Worm (Caenorhabditis elegans) whole organism, L4 larva: ENCODE data around the gene C29E4.17.

Experiments
- ZK546.5 ChIP-seq, 2 experiments: sonication (generic microtip); optimal IDR thresholded peaks; 2 replicates each; lab custom pipeline; 2017; ENCODE audit warnings: missing biosample characterization in 2 of 2, missing genetic modification characterization in 2 of 2
- aha-1 ChIP-seq: fragments of 150-350 bp; peaks from one replicate; lab custom pipeline; 2014; ENCODE audit warnings: missing biosample characterization, missing genetic modification characterization
- ama-1 ChIP-seq: fragments of 150-350 bp; optimal IDR thresholded peaks from 2 replicates; lab custom pipeline; 2014; ENCODE audit warnings: inconsistent platforms, mixed read lengths
- ceh-82 ChIP-seq: sonication (generic microtip); optimal IDR thresholded peaks from 2 replicates; lab custom pipeline; 2017; ENCODE audit warnings: missing biosample characterization, missing genetic modification characterization
- egl-43 ChIP-seq: fragments of 200-800 bp; sonication (Bioruptor generic); IDR thresholded peaks from 2 replicates; pipeline ENCODE4 v1.3.6; 2022; ENCODE audit warnings: missing genetic modification reagents, missing genetic modification characterization, missing compliant biosample characterization
- fkh-10 ChIP-seq: fragments of 150-350 bp; optimal IDR thresholded peaks from 2 replicates; lab custom pipeline; 2014; ENCODE audit warnings: missing biosample characterization, missing genetic modification reagents, missing genetic modification characterization
- jun-1 ChIP-seq: fragments of 150-350 bp; optimal IDR thresholded peaks from 2 replicates; lab custom pipeline; 2014; ENCODE audit warnings: missing biosample characterization, missing genetic modification reagents, missing genetic modification characterization
- lin-29 ChIP-seq: fragments of 200-800 bp; sonication (Bioruptor generic); IDR thresholded peaks from 2 replicates; pipeline ENCODE4 v1.3.6; 2022; ENCODE audit warnings: missing genetic modification reagents, missing genetic modification characterization, missing compliant biosample characterization
- nhr-11 ChIP-seq: fragments of 150-350 bp; optimal IDR thresholded peaks from 2 replicates; lab custom pipeline; 2014; ENCODE audit warnings: missing biosample characterization, missing genetic modification characterization
- nhr-237 ChIP-seq: sonication (generic microtip); optimal IDR thresholded peaks from 2 replicates; lab custom pipeline; 2017; ENCODE audit warnings: missing biosample characterization, missing genetic modification characterization
- nhr-76 ChIP-seq: fragments of 150-350 bp; optimal IDR thresholded peaks from 2 replicates; lab custom pipeline; 2014; ENCODE audit warnings: missing biosample characterization, missing genetic modification characterization
- nhr-77 ChIP-seq: fragments of 150-350 bp; optimal IDR thresholded peaks from 2 replicates; lab custom pipeline; 2014; ENCODE audit warnings: missing biosample characterization, missing genetic modification characterization
- pqm-1 ChIP-seq: sonication (generic microtip); optimal IDR thresholded peaks from 2 replicates; lab custom pipeline; 2017; ENCODE audit warnings: missing biosample characterization, missing genetic modification characterization

ce11 chrIII:7873481-7873880, 48.8 kb upstream of the C29E4.17 start, which contains the start of gene tyr-1:
- TF ChIP-seq lin-29 (GFP tag; lab: Robert Waterston, UW) (no peak), nhr-11 (tag; lab: Kevin White, UChicago) (no peak), jun-1 (tag; lab: Kevin White, UChicago) (no peak), ZK546.5 (tag; optimal IDR thresholded peaks at IDR 0.05; lab: Kevin White, UChicago) (no peak), ama-1 (lab: Kevin White, UChicago) (no peak), nhr-76 (tag; lab: Kevin White, UChicago) (no peak), nhr-237 (tag; lab: Kevin White, UChicago) (no peak), ceh-82 (tag; lab: Kevin White, UChicago) (no peak), fkh-10 (GFP tag; lab: Kevin White, UChicago) (no peak), aha-1 (no peak), egl-43 (GFP tag; lab: Robert Waterston, UW) (no peak), nhr-77 (tag; lab: Kevin White, UChicago) (no peak), pqm-1 (no peak)
